Worm (Caenorhabditis elegans) whole organism, midembryonic: Measurements from ENCODE around the gene F46F5.14.
"Not testable (repeated sequence)": the region's sequence is repeated elsewhere in the genome, so short reads cannot be mapped to it uniquely, and the experiment has no call there.

Experiments used
- T22C8.4 ChIP-seq: fragments of 200-800 bp; sonication (Bioruptor generic); IDR thresholded peaks from 2 replicates; pipeline ENCODE4 v1.3.6; 2022; ENCODE audit warnings: missing genetic modification characterization, missing compliant biosample characterization
- cog-1 ChIP-seq: sonication (generic microtip); optimal IDR thresholded peaks from 2 replicates; lab custom pipeline; 2016; ENCODE audit warnings: missing genetic modification characterization, missing compliant biosample characterization
- flt-1 ChIP-seq: fragments of 200-800 bp; sonication (Bioruptor generic); IDR thresholded peaks from 2 replicates; pipeline ENCODE4 v1.3.6; 2022; ENCODE audit warnings: missing genetic modification characterization, missing compliant biosample characterization
- klf-2 ChIP-seq: fragments of 200-800 bp; sonication (Bioruptor generic); conservative IDR thresholded peaks from 2 replicates; pipeline ENCODE4 v1.3.6; 2022; ENCODE audit warnings: missing genetic modification reagents, missing genetic modification characterization, missing compliant biosample characterization
- med-1 ChIP-seq: sonication (generic microtip); optimal IDR thresholded peaks from 2 replicates; lab custom pipeline; 2017; ENCODE audit warnings: missing genetic modification characterization, mild to moderate bottlenecking, missing compliant biosample characterization, antibody characterized with exemption, missing genetic modification reagents; ENCODE audit not compliant: insufficient read depth
- ref-1 ChIP-seq: fragments of 200-800 bp; sonication (Bioruptor generic); conservative IDR thresholded peaks from 2 replicates; pipeline ENCODE4 v1.3.6; 2022; ENCODE audit warnings: missing genetic modification reagents, missing genetic modification characterization, missing compliant biosample characterization
- tab-1 ChIP-seq: fragments of 200-800 bp; sonication (Bioruptor generic); IDR thresholded peaks from 2 replicates; pipeline ENCODE4 v1.3.6; 2022; ENCODE audit warnings: missing genetic modification characterization, missing compliant biosample characterization
- ztf-23 ChIP-seq: fragments of 200-800 bp; sonication (Bioruptor generic); IDR thresholded peaks from 2 replicates; pipeline ENCODE4 v1.3.6; 2022; ENCODE audit warnings: missing genetic modification reagents, missing genetic modification characterization, missing compliant biosample characterization
- ztf-29 ChIP-seq: fragments of 200-800 bp; sonication (Bioruptor generic); IDR thresholded peaks from 2 replicates; pipeline ENCODE4 v1.3.6; 2022; ENCODE audit warnings: missing genetic modification reagents, missing genetic modification characterization, missing compliant biosample characterization

Gene F46F5.14

DNA sequence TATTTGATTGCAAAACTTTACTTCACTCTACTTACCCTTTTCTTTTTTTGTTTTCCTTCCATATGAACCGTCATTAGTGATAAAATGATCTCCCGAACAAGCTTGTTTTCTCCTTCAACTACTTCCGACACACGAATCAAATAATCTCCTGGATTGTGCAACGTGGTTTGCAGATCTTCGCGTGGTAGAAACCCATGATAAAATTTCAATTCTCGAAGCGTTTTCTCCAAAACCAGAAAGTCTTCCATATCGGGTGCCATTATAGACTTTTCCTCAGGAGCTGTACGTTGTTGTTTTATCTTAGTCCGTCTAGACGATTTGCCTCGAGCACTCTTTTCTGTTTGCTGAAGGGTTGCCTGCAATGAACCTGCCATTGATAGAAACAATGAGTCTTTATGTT lies 2.4 kb upstream of the F46F5.14 start:
- no peak for TF ChIP-seq med-1
- no peak for TF ChIP-seq T22C8.4 (GFP tag; lab: Robert Waterston, UW)
- no peak for TF ChIP-seq ztf-23 (GFP tag; lab: Robert Waterston, UW)
- no peak for TF ChIP-seq klf-2 (GFP tag; lab: Robert Waterston, UW)
- no peak for TF ChIP-seq ref-1 (GFP tag; lab: Robert Waterston, UW)
- TF ChIP-seq tab-1 = no peak
- TF ChIP-seq flt-1 (GFP tag; lab: Robert Waterston, UW) = no peak
- TF ChIP-seq ztf-29 (GFP tag; lab: Robert Waterston, UW) = no peak
- TF ChIP-seq cog-1 = no peak

DNA sequence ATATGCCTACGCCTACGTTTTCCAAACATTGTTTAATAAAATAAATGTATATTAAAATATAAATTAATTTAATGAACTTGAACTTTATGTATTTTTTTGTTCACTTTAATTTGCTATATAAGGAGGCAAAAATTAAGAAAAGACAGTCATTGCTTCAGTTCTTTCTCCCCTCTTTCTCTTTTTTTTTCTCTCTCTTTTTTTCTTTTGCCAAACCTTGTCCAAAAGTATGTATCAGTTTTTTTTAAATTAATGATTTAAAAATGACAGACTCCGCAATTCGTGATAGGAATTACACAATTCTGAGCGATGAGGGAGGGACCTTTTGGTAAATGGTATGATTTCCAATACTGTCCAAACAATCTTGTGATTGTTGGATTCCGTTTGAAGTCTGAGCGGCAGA lies 3.2 kb downstream of the F46F5.14 start, which contains the start of gene F46F5.13:
F46F5.13 (plus strand) TSS at position 301 of the 400 bp plus-strand sequence.
- no peak for TF ChIP-seq flt-1 (GFP tag; lab: Robert Waterston, UW)
- no peak for TF ChIP-seq klf-2 (GFP tag; lab: Robert Waterston, UW)
- TF ChIP-seq ref-1 (GFP tag; lab: Robert Waterston, UW) = no peak
- TF ChIP-seq ztf-23 (GFP tag; lab: Robert Waterston, UW) = no peak
- TF ChIP-seq cog-1 = no peak
- no peak for TF ChIP-seq med-1
- TF ChIP-seq T22C8.4 (GFP tag; lab: Robert Waterston, UW) = no peak
- TF ChIP-seq ztf-29 (GFP tag; lab: Robert Waterston, UW) = no peak
- no peak for TF ChIP-seq tab-1

DNA sequence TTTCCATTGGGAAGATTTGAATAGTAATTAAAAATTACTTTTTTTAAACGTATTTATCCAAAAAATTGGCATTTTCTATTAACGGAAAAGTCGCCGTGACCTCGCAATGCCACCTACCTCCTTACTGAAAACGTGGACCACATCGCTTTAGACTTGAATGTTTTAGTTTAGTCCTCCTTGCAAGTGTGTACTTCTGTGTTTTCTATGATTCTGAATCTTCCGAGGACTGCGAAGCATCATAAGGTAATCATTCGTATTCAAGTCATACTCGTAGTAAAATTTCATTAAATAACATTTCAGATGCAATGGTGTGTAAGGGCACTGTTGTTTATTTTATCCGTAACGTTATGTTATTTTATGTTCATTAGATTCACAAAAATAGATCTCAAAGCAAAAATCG lies 8.7 kb downstream of the F46F5.14 start, which contains the start of gene F46F5.11:
F46F5.11 (plus strand) TSS at position 301 of the 400 bp plus-strand sequence.
- TF ChIP-seq cog-1 = no peak
- no peak for TF ChIP-seq ztf-29 (GFP tag; lab: Robert Waterston, UW)
- TF ChIP-seq T22C8.4 (GFP tag; lab: Robert Waterston, UW) = no peak
- no peak for TF ChIP-seq med-1
- TF ChIP-seq ref-1 (GFP tag; lab: Robert Waterston, UW) = no peak

DNA sequence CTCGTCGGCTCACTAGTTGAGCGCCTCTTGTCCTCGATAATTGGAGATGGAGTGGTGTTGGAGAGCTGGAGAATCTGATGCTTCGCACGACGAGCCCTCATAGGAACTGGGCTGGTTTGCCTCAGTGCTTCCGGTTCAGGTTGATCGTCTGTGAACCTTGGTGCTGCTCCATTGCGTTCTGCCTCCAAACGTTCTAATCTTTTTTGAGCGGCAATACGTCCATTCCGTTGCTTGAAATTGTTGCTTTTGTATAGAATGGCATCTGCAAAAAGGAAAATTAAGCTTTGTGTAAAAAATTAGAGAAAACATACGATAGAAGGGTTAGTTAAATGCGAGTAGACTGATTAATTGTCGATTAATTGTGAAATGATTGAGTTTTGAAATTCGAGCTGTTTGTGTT lies 13.1 kb downstream of the F46F5.14 start, which contains the start of gene F46F5.5:
F46F5.5 (minus strand) TSS at position 101 of the 400 bp plus-strand sequence.
- no peak for TF ChIP-seq T22C8.4 (GFP tag; lab: Robert Waterston, UW)
- TF ChIP-seq ztf-23 (GFP tag; lab: Robert Waterston, UW) = no peak
- no peak for TF ChIP-seq ref-1 (GFP tag; lab: Robert Waterston, UW)
- TF ChIP-seq flt-1 (GFP tag; lab: Robert Waterston, UW) = no peak
- TF ChIP-seq tab-1 = no peak
- TF ChIP-seq ztf-29 (GFP tag; lab: Robert Waterston, UW) = no peak
- TF ChIP-seq klf-2 (GFP tag; lab: Robert Waterston, UW) = no peak
- no peak for TF ChIP-seq med-1
- TF ChIP-seq cog-1 = no peak

DNA sequence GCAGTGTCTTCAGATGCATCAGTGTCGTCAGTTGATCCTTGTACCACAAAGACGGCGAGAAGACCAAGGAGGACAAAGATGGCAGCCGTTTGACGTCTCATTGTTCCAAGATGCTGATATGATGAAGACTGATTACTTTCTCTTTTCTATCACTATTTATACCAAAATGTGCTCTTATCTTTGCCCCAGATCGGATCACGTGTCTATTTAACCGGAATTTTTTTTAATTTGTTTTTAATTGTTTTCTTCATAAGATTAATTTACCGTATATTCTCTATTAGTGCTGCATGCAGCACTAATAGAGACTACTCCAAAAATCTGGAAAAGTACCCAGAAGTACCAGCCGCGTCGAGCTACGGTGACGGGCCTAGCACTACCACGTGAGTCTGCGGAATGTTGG lies 14.9 kb downstream of the F46F5.14 start, which contains the start of gene msrp-3:
msrp-3 (minus strand) TSS at position 101 of the 400 bp plus-strand sequence.
- TF ChIP-seq flt-1 (GFP tag; lab: Robert Waterston, UW) (no peak), klf-2 (GFP tag; lab: Robert Waterston, UW) (no peak), cog-1 (no peak), med-1 (no peak), ztf-29 (GFP tag; lab: Robert Waterston, UW) (no peak), ztf-23 (GFP tag; lab: Robert Waterston, UW) (no peak), ref-1 (GFP tag; lab: Robert Waterston, UW) (no peak), T22C8.4 (GFP tag; lab: Robert Waterston, UW) (no peak), tab-1 (no peak)

DNA sequence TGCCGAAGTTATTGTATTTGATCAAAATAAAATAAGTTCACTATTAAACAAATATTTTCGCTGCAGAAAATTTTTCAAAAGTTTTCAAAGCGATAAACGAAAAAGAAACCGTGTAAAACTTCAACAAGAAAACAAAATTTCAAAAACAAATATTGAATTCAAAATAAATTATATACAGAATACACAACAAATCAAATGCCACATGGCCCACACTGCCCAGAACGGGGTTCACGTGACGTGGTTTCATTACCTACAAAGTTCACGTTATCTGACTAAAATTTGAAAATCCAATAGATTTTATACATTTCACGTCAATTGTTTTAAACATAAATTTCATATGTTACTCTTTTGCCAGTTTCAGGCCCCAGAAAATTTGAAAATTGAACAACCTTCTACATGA lies 20.7 kb downstream of the F46F5.14 start, which contains the start of gene F46F5.7:
F46F5.7 (minus strand) TSS at position 101 of the 400 bp plus-strand sequence.
- TF ChIP-seq T22C8.4 (GFP tag; lab: Robert Waterston, UW) (no peak), ztf-29 (GFP tag; lab: Robert Waterston, UW) (no peak), flt-1 (GFP tag; lab: Robert Waterston, UW) (no peak), tab-1 (no peak), klf-2 (GFP tag; lab: Robert Waterston, UW) (no peak), ref-1 (GFP tag; lab: Robert Waterston, UW) (no peak), cog-1 (no peak), med-1 (no peak), ztf-23 (GFP tag; lab: Robert Waterston, UW) (no peak)

DNA sequence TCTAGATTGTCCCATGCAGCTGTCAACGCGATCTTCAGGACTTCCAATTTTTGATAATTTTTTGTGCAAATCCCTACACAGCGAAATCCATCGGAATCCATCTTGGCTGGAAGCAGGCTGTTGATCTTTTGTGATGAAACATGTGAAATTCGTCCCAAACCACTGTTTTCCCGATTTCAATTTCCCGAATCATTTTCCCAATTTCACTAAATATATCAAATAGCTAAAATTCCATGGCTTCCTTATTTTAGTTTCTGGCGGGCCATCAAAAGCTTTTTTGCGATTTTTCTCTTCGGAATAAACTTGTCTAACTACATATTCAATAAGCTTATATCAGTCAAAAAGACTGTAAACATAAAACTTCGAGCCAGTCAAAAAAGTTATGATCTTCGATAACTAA lies 21.7 kb downstream of the F46F5.14 start, which contains the start of gene F46F5.8:
F46F5.8 (minus strand) TSS at position 101 of the 400 bp plus-strand sequence.
- TF ChIP-seq med-1 (no peak), ztf-29 (GFP tag; lab: Robert Waterston, UW) (no peak), T22C8.4 (GFP tag; lab: Robert Waterston, UW) (no peak), ref-1 (GFP tag; lab: Robert Waterston, UW) (no peak), tab-1 (no peak), flt-1 (GFP tag; lab: Robert Waterston, UW) (no peak), klf-2 (GFP tag; lab: Robert Waterston, UW) (no peak)

DNA sequence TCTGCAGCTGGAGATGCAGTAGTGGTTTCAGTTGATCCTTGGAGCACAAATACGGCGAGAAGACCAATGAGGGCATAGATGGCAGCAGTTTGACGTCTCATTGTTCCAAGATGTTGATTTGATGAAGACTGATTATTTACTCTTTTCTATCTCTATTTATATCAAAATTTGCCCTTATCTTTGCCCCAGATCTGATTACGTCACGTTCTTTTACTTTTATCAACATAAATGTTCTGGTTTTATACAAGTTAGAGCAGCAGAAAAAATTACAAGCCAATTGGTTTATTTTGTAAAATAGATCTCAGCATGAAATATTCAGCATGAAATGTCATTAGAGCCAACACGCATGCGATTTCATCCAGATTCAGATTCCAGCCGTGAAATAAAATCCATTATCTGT lies 22.9 kb downstream of the F46F5.14 start, which contains the start of gene msrp-4:
msrp-4 (minus strand) TSS at position 101 of the 400 bp plus-strand sequence.
- not testable (repeated sequence) for TF ChIP-seq ztf-29 (GFP tag; lab: Robert Waterston, UW); cog-1; flt-1 (GFP tag; lab: Robert Waterston, UW)

DNA sequence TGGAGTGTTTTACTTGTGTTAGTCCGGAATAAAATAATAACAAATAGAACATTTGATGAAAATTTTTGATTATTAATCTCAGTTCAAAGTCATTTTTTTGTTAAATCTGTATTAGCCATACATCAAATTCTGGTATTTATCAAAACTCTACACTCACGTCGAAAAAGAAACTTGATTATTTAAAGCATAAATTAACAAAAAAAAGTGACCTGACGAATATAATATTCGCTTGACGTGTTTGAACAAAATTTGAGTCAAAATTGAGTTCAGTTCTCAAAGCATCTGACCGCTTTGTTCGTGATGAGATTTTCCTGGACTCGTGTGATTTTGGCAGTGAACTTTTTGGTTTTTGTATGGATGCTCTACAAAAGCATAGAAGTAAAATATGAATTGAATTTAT lies 23.7 kb downstream of the F46F5.14 start, which contains the start of gene F46F5.10:
F46F5.10 (plus strand) TSS at position 301 of the 400 bp plus-strand sequence.
- no peak for TF ChIP-seq flt-1 (GFP tag; lab: Robert Waterston, UW)
- no peak for TF ChIP-seq tab-1
- no peak for TF ChIP-seq klf-2 (GFP tag; lab: Robert Waterston, UW)
- TF ChIP-seq med-1 = no peak
- no peak for TF ChIP-seq ztf-29 (GFP tag; lab: Robert Waterston, UW)
- no peak for TF ChIP-seq ztf-23 (GFP tag; lab: Robert Waterston, UW)
- TF ChIP-seq T22C8.4 (GFP tag; lab: Robert Waterston, UW) = no peak
- no peak for TF ChIP-seq ref-1 (GFP tag; lab: Robert Waterston, UW)
- TF ChIP-seq cog-1 = no peak

DNA sequence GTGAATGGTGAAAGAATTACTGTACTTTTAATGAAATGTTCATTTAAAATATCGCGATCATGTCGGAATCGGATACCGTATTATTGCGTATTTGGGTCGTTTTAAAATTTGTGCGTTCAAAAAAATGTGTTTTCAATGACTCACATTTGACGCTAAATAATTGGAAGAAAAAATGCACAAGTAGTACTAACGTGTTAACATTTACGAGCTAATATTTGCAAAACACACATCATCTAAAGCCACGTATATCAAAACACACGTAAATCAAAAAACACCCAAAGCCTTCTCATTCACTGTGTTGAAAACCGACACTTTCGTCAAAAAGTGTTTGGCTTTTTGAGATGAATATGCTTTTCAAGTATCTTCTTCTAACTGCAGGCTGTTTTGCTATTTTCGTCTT lies 25.7 kb downstream of the F46F5.14 start, which contains the start of gene F28A10.1:
F28A10.1 (plus strand) TSS at position 301 of the 400 bp plus-strand sequence.
- no peak for TF ChIP-seq klf-2 (GFP tag; lab: Robert Waterston, UW)
